Worm (Caenorhabditis elegans) whole organism, late embryonic: Measurements from ENCODE around the gene B0218.5.

ENCODE experiments used
- C08G9.2 ChIP-seq: sonication (generic microtip); optimal IDR thresholded peaks from 2 replicates; lab custom pipeline; 2016; ENCODE audit warnings: mild to moderate bottlenecking, missing genetic modification characterization, moderate library complexity, missing compliant biosample characterization
- F13H6.1 ChIP-seq: sonication (generic microtip); optimal IDR thresholded peaks from 2 replicates; lab custom pipeline; 2016; ENCODE audit warnings: missing genetic modification characterization, missing compliant biosample characterization
- Y22D7AL.16 ChIP-seq: sonication (generic microtip); optimal IDR thresholded peaks from 2 replicates; lab custom pipeline; 2016; ENCODE audit warnings: missing genetic modification characterization, missing compliant biosample characterization
- ceh-14 ChIP-seq: sonication (generic microtip); optimal IDR thresholded peaks from 2 replicates; lab custom pipeline; 2016; ENCODE audit warnings: missing genotype, missing genetic modification characterization, missing compliant biosample characterization
- ceh-18 ChIP-seq: sonication (generic microtip); optimal IDR thresholded peaks from 2 replicates; lab custom pipeline; 2016; ENCODE audit warnings: missing genetic modification characterization, missing compliant biosample characterization
- ceh-19 ChIP-seq: fragments of 200-800 bp; sonication (Bioruptor generic); optimal IDR thresholded peaks from 2 replicates; lab custom pipeline; 2018; ENCODE audit warnings: mild to moderate bottlenecking, missing genetic modification characterization, missing compliant biosample characterization
- ceh-2 ChIP-seq: sonication (generic microtip); optimal IDR thresholded peaks from 2 replicates; lab custom pipeline; 2016; ENCODE audit warnings: missing genotype, missing genetic modification characterization, missing compliant biosample characterization
- ceh-30 ChIP-seq: fragments of 150-350 bp; optimal IDR thresholded peaks from 2 replicates; lab custom pipeline; 2014; ENCODE audit warnings: missing biosample characterization, missing genetic modification characterization
- ceh-31 ChIP-seq: sonication (generic microtip); optimal IDR thresholded peaks from 2 replicates; lab custom pipeline; 2016; ENCODE audit warnings: missing genetic modification characterization, missing compliant biosample characterization
- ceh-34 ChIP-seq: sonication (generic microtip); optimal IDR thresholded peaks from 2 replicates; lab custom pipeline; 2016; ENCODE audit warnings: mild to moderate bottlenecking, missing genetic modification characterization, missing compliant biosample characterization
- ceh-48 ChIP-seq: sonication (generic microtip); optimal IDR thresholded peaks from 2 replicates; lab custom pipeline; 2016; ENCODE audit warnings: missing genetic modification characterization, inconsistent platforms, missing compliant biosample characterization
- ceh-6 ChIP-seq: fragments of 200-800 bp; sonication (Bioruptor generic); optimal IDR thresholded peaks from 2 replicates; lab custom pipeline; 2018; ENCODE audit warnings: mild to moderate bottlenecking, missing genetic modification characterization, missing compliant biosample characterization
- dmd-4 ChIP-seq: sonication (generic microtip); optimal IDR thresholded peaks from 2 replicates; lab custom pipeline; 2016; ENCODE audit warnings: borderline replicate concordance, missing genetic modification characterization, missing compliant biosample characterization
- dve-1 ChIP-seq: sonication (generic microtip); optimal IDR thresholded peaks from 2 replicates; lab custom pipeline; 2017; ENCODE audit warnings: antibody characterized with exemption, mild to moderate bottlenecking, missing genetic modification characterization, missing compliant biosample characterization
- elt-2 ChIP-seq: sonication (generic microtip); optimal IDR thresholded peaks from 2 replicates; lab custom pipeline; 2016; ENCODE audit warnings: missing genetic modification reagents, missing genetic modification characterization, missing compliant biosample characterization
- elt-4 ChIP-seq: sonication (generic microtip); optimal IDR thresholded peaks from 2 replicates; lab custom pipeline; 2016; ENCODE audit warnings: missing genetic modification characterization, missing compliant biosample characterization
- fax-1 ChIP-seq: sonication (generic microtip); optimal IDR thresholded peaks from 2 replicates; lab custom pipeline; 2016; ENCODE audit warnings: missing genotype, missing genetic modification characterization, missing compliant biosample characterization
- fkh-10 ChIP-seq: fragments of 150-350 bp; optimal IDR thresholded peaks from 2 replicates; lab custom pipeline; 2014; ENCODE audit warnings: missing biosample characterization, missing genetic modification reagents, missing genetic modification characterization
- fkh-6 ChIP-seq: sonication (generic microtip); optimal IDR thresholded peaks from 2 replicates; lab custom pipeline; 2016; ENCODE audit warnings: missing genetic modification characterization, missing compliant biosample characterization
- hlh-6 ChIP-seq: sonication (generic microtip); optimal IDR thresholded peaks from 2 replicates; lab custom pipeline; 2016; ENCODE audit warnings: missing genotype, missing genetic modification characterization, missing compliant biosample characterization
- lim-6 ChIP-seq: sonication (generic microtip); optimal IDR thresholded peaks from 2 replicates; lab custom pipeline; 2016; ENCODE audit warnings: missing genetic modification characterization, missing compliant biosample characterization
- lin-11 ChIP-seq: fragments of 200-800 bp; sonication (Bioruptor generic); optimal IDR thresholded peaks from 2 replicates; lab custom pipeline; 2018; ENCODE audit warnings: mild to moderate bottlenecking, missing genetic modification characterization, missing compliant biosample characterization
- madf-2 ChIP-seq: sonication (generic microtip); optimal IDR thresholded peaks from 2 replicates; lab custom pipeline; 2017; ENCODE audit warnings: missing genetic modification characterization, missing compliant biosample characterization
- mec-3 ChIP-seq: sonication (generic microtip); optimal IDR thresholded peaks from 2 replicates; lab custom pipeline; 2016; ENCODE audit warnings: borderline replicate concordance, missing genetic modification characterization, missing compliant biosample characterization
- nfya-1 ChIP-seq: sonication (generic microtip); optimal IDR thresholded peaks from 2 replicates; lab custom pipeline; 2017; ENCODE audit warnings: missing genetic modification characterization, mild to moderate bottlenecking, missing compliant biosample characterization, antibody characterized with exemption, moderate library complexity
- nhr-11 ChIP-seq: fragments of 150-350 bp; optimal IDR thresholded peaks from 2 replicates; lab custom pipeline; 2014; ENCODE audit warnings: missing biosample characterization, missing genetic modification characterization
- pqm-1 ChIP-seq: sonication (generic microtip); optimal IDR thresholded peaks from 2 replicates; lab custom pipeline; 2016; ENCODE audit warnings: missing genetic modification characterization, missing compliant biosample characterization
- pros-1 ChIP-seq: fragments of 150-350 bp; optimal IDR thresholded peaks from 2 replicates; lab custom pipeline; 2014; ENCODE audit warnings: missing biosample characterization, missing genetic modification reagents, missing genetic modification characterization
- ref-2 ChIP-seq: sonication (generic microtip); optimal IDR thresholded peaks from 2 replicates; lab custom pipeline; 2016; ENCODE audit warnings: missing genetic modification characterization, missing compliant biosample characterization
- rnt-1 ChIP-seq: sonication (generic microtip); optimal IDR thresholded peaks from 2 replicates; lab custom pipeline; 2016; ENCODE audit warnings: missing genetic modification characterization, missing compliant biosample characterization
- sdc-2 ChIP-seq: sonication (generic microtip); optimal IDR thresholded peaks from 2 replicates; lab custom pipeline; 2016; ENCODE audit warnings: missing genotype, missing genetic modification characterization, missing compliant biosample characterization
- sox-2 ChIP-seq: fragments of 200-800 bp; sonication (Bioruptor generic); IDR thresholded peaks from 2 replicates; pipeline ENCODE4 v1.3.6; 2022; ENCODE audit warnings: missing genetic modification reagents, missing genetic modification characterization, missing compliant biosample characterization
- sox-4 ChIP-seq: sonication (generic microtip); optimal IDR thresholded peaks from 2 replicates; lab custom pipeline; 2017; ENCODE audit warnings: mild to moderate bottlenecking, missing genetic modification characterization, inconsistent platforms, missing compliant biosample characterization
- syd-9 ChIP-seq: sonication (generic microtip); optimal IDR thresholded peaks from 2 replicates; lab custom pipeline; 2016; ENCODE audit warnings: mild to moderate bottlenecking, missing genetic modification characterization, moderate library complexity, missing compliant biosample characterization
- tbx-2 ChIP-seq: sonication (generic microtip); optimal IDR thresholded peaks from 2 replicates; lab custom pipeline; 2016; ENCODE audit warnings: missing genetic modification characterization, missing compliant biosample characterization
- unc-42 ChIP-seq: sonication (generic microtip); optimal IDR thresholded peaks from 2 replicates; lab custom pipeline; 2016; ENCODE audit warnings: missing genotype, missing genetic modification characterization, missing compliant biosample characterization
- zip-5 ChIP-seq: sonication (generic microtip); optimal IDR thresholded peaks from 2 replicates; lab custom pipeline; 2016; ENCODE audit warnings: missing genetic modification characterization, missing compliant biosample characterization

B0218.5 gene

ce11 chrIV:8183313-8183712 is 26.3 kb upstream of the B0218.5 start:
- peak; percentile 56 for TF ChIP-seq pros-1 (tag; lab: Kevin White, UChicago)
- peak; percentile 63 for TF ChIP-seq tbx-2 (tag; lab: Kevin White, UChicago)
- peak; percentile 50 for TF ChIP-seq elt-4 (tag; lab: Kevin White, UChicago)
- peak; percentile 85 for TF ChIP-seq ceh-31 (tag; lab: Kevin White, UChicago)
- peak; percentile 50 for TF ChIP-seq ceh-19 (GFP tag; lab: Kevin White, UChicago)
- TF ChIP-seq ceh-6 (GFP tag; lab: Kevin White, UChicago): no peak
- peak; percentile 63 for TF ChIP-seq ref-2 (tag; lab: Kevin White, UChicago)
- TF ChIP-seq mec-3: peak; percentile 61
- TF ChIP-seq ceh-2: peak; percentile 12
- TF ChIP-seq Y22D7AL.16 (tag; lab: Kevin White, UChicago): no peak
- TF ChIP-seq ceh-48: peak; percentile 21
- peak; percentile 70 for TF ChIP-seq unc-42 (tag; lab: Kevin White, UChicago)
- TF ChIP-seq nfya-1: peak; percentile 77
- peak; percentile 19 for TF ChIP-seq hlh-6 (tag; lab: Kevin White, UChicago)
- peak; percentile 21 for TF ChIP-seq syd-9 (tag; lab: Kevin White, UChicago)
- TF ChIP-seq lim-6 (tag; lab: Kevin White, UChicago): peak; percentile 19
- peak; percentile 44 for TF ChIP-seq ceh-14
- TF ChIP-seq sdc-2: peak; percentile 35
- TF ChIP-seq F13H6.1: peak; percentile 29
- no peak for TF ChIP-seq nhr-11 (tag; lab: Kevin White, UChicago)
- TF ChIP-seq lin-11 (tag; lab: Kevin White, UChicago): no peak
- peak; percentile 13 for TF ChIP-seq C08G9.2
- TF ChIP-seq dmd-4 (tag; lab: Kevin White, UChicago): no peak
- no peak for TF ChIP-seq fkh-10 (GFP tag; lab: Kevin White, UChicago)
- TF ChIP-seq elt-2 (tag; lab: Kevin White, UChicago): no peak
- TF ChIP-seq ceh-30 (tag; lab: Kevin White, UChicago): no peak
- TF ChIP-seq ceh-18: peak; percentile 29
- peak; percentile 25 for TF ChIP-seq pqm-1 (tag; lab: Kevin White, UChicago)
- TF ChIP-seq sox-4 (tag; lab: Kevin White, UChicago): peak; percentile 37
- TF ChIP-seq ceh-34 (tag; lab: Kevin White, UChicago): peak; percentile 69

- TF ChIP-seq fkh-6 (tag; lab: Kevin White, UChicago): no peak
- TF ChIP-seq dve-1 (tag; lab: Kevin White, UChicago): no peak
- TF ChIP-seq nfya-1: peak; percentile 24
- peak; percentile 65 for TF ChIP-seq unc-42 (tag; lab: Kevin White, UChicago)
- TF ChIP-seq ref-2 (tag; lab: Kevin White, UChicago): peak; percentile 14
These were observed 25.5 kb upstream of the B0218.5 start for ce11 chrIV:8182566-8182965.

- TF ChIP-seq unc-42 (tag; lab: Kevin White, UChicago) (peak; percentile 81), fkh-10 (GFP tag; lab: Kevin White, UChicago) (peak; percentile 80), zip-5 (no peak)
These were observed 24.3 kb upstream of the B0218.5 start for ce11 chrIV:8181404-8181803.

- TF ChIP-seq ceh-31 (tag; lab: Kevin White, UChicago) (peak; percentile 11), rnt-1 (no peak), madf-2 (tag; lab: Kevin White, UChicago) (no peak), unc-42 (tag; lab: Kevin White, UChicago) (peak; percentile 5), ceh-34 (tag; lab: Kevin White, UChicago) (no peak), fax-1 (tag; lab: Kevin White, UChicago) (no peak), sox-2 (no peak), C08G9.2 (no peak), hlh-6 (tag; lab: Kevin White, UChicago) (no peak), sox-4 (tag; lab: Kevin White, UChicago) (no peak)
- TF ChIP-seq, all 69 proteins: peak for 2
These were observed 18.8 kb upstream of the B0218.5 start, which contains the start of gene pct-1 for ce11 chrIV:8175686-8176532. TSS of gene pct-1 (plus strand) at chrIV:8176482.
